Worm (Caenorhabditis elegans) whole organism, young adult: Measurements from ENCODE around the gene F20C5.5.

ENCODE experiments used
- F39B2.1 ChIP-seq: fragments of 200-800 bp; sonication (Bioruptor generic); IDR thresholded peaks from 2 replicates; pipeline ENCODE4 v1.3.6; 2022; ENCODE audit warnings: missing genetic modification reagents, missing genetic modification characterization, missing compliant biosample characterization
- F55B11.4 ChIP-seq: sonication (generic microtip); optimal IDR thresholded peaks from 2 replicates; lab custom pipeline; 2016; ENCODE audit warnings: missing compliant biosample characterization, missing genetic modification characterization, borderline replicate concordance; ENCODE audit not compliant: insufficient read depth
- Y79H2A.3 ChIP-seq: fragments of 200-800 bp; sonication (Bioruptor generic); conservative IDR thresholded peaks from 2 replicates; pipeline ENCODE4 v1.3.6; 2022; ENCODE audit warnings: missing genetic modification reagents, missing genetic modification characterization, missing compliant biosample characterization
- ama-1 ChIP-seq, 3 experiments: fragments of 150-350 bp in 1 of 3; sonication (generic microtip) in 2 of 3; optimal IDR thresholded peaks; 2 replicates each; lab custom pipeline; 2014 to 2018; ENCODE audit warnings: missing biosample characterization in 2 of 3, missing genetic modification characterization in 2 of 3, missing genetic modification reagents in 2 of 3
- cebp-1 ChIP-seq, 2 experiments: fragments of 200-800 bp in 1 of 2; sonication (Bioruptor generic) in 1 of 2; sonication (generic microtip) in 1 of 2; IDR thresholded peaks in 1 of 2; optimal IDR thresholded peaks in 1 of 2; 2 replicates each; pipeline versions ENCODE4 v1.3.6 to Lab custom; 2017 to 2022; ENCODE audit warnings: missing compliant biosample characterization in 2 of 2, missing genetic modification characterization in 2 of 2, mild to moderate bottlenecking in 1 of 2, missing genetic modification reagents in 1 of 2, moderate library complexity in 1 of 2
- fkh-3 ChIP-seq: sonication (generic microtip); optimal IDR thresholded peaks from 2 replicates; lab custom pipeline; 2016; ENCODE audit warnings: mild to moderate bottlenecking, missing genetic modification characterization, missing compliant biosample characterization
- hlh-12 ChIP-seq: sonication (generic microtip); optimal IDR thresholded peaks from 2 replicates; lab custom pipeline; 2016; ENCODE audit warnings: missing genetic modification characterization, missing compliant biosample characterization
- hlh-26 ChIP-seq: fragments of 200-800 bp; sonication (Bioruptor generic); conservative IDR thresholded peaks from 2 replicates; pipeline ENCODE4 v1.3.6; 2022; ENCODE audit warnings: missing genetic modification reagents, missing genetic modification characterization, missing compliant biosample characterization
- rcor-1 ChIP-seq: fragments of 200-800 bp; sonication (Bioruptor generic); IDR thresholded peaks from 2 replicates; pipeline ENCODE4 v1.3.6; 2022; ENCODE audit warnings: missing genetic modification reagents, missing genetic modification characterization, missing compliant biosample characterization
- rec-8 ChIP-seq, 2 experiments: sonication (generic microtip); optimal IDR thresholded peaks; 2 replicates each; lab custom pipeline; 2016; ENCODE audit warnings: mild to moderate bottlenecking in 2 of 2, missing genetic modification characterization in 2 of 2, missing genetic modification reagents in 2 of 2, missing genotype in 2 of 2, missing biosample characterization in 1 of 2, missing compliant biosample characterization in 1 of 2, moderate library complexity in 1 of 2

F20C5.5 gene

ce11 chrIV:8718153-8718552 is 51.3 kb downstream of the F20C5.5 start, which contains the start of gene H23L24.1:
Gene H23L24.1 (plus strand): TSS chrIV:8718453.
- TF ChIP-seq Y79H2A.3 (GFP tag; lab: Robert Waterston, UW) (no peak), ama-1 (optimal IDR thresholded peaks at IDR 0.05; lab: Kevin White, UChicago) (no peak), ama-1 (GFP tag; optimal IDR thresholded peaks at IDR 0.05; lab: Kevin White, UChicago) (no peak), hlh-26 (GFP tag; lab: Robert Waterston, UW) (no peak), rcor-1 (no peak), rec-8 (tag; optimal IDR thresholded peaks at IDR 0.05; lab: Kevin White, UChicago) (no peak), fkh-3 (tag; lab: Kevin White, UChicago) (no peak), cebp-1 (GFP tag; IDR thresholded peaks at IDR 0.05; lab: Robert Waterston, UW) (no peak), cebp-1 (tag; optimal IDR thresholded peaks at IDR 0.05; lab: Kevin White, UChicago) (no peak), hlh-12 (tag; lab: Kevin White, UChicago) (no peak), F39B2.1 (GFP tag; lab: Robert Waterston, UW) (no peak), F55B11.4 (tag; lab: Kevin White, UChicago) (no peak)
